Worm (Caenorhabditis elegans): ENCODE data around the gene tsg-101.

Gene tsg-101

ce11 chrIV:3524584-3525020 is 10.2 kb upstream of the tsg-101 start (continued):
- TF ChIP-seq ceh-8 (GFP tag; optimal IDR thresholded peaks at IDR 0.05) (peak; percentile 41), lin-15B (tag; optimal IDR thresholded peaks at IDR 0.05) (no peak), egl-13 (tag; optimal IDR thresholded peaks at IDR 0.05) (no peak), swsn-7 (tag; optimal IDR thresholded peaks at IDR 0.05) (peak; percentile 66), mef-2 (tag; optimal IDR thresholded peaks at IDR 0.05) (no peak), isw-1 (GFP tag; IDR thresholded peaks at IDR 0.05) (no peak), C16A3.4 (tag; optimal IDR thresholded peaks at IDR 0.05) (peak; percentile 33), nhr-28 (tag; optimal IDR thresholded peaks at IDR 0.05) (no peak), aha-1 (tag; optimal IDR thresholded peaks at IDR 0.05) (no peak), alr-1 (tag; optimal IDR thresholded peaks at IDR 0.05; ENCODE audit: borderline replicate concordance) (no peak), lir-3 (tag; optimal IDR thresholded peaks at IDR 0.05; ENCODE audit: poor library complexity) (no peak), pqm-1 (tag; optimal IDR thresholded peaks at IDR 0.05) (no peak), tbx-2 (tag; optimal IDR thresholded peaks at IDR 0.05) (peak; percentile 64), fkh-8 (tag; optimal IDR thresholded peaks at IDR 0.05) (peak; percentile 64), aly-2 (tag; optimal IDR thresholded peaks at IDR 0.05) (peak; percentile 53), unc-98 (GFP tag; IDR thresholded peaks at IDR 0.05) (no peak; the same call in 1 of the 2 replicates), nhr-71 (tag; optimal IDR thresholded peaks at IDR 0.05) (peak; percentile 75), nhr-77 (tag; optimal IDR thresholded peaks at IDR 0.05) (peak; percentile 4), rnt-1 (tag; optimal IDR thresholded peaks at IDR 0.05) (peak; percentile 72), sup-37 (GFP tag; optimal IDR thresholded peaks at IDR 0.05) (no peak), blmp-1 (tag; optimal IDR thresholded peaks at IDR 0.05) (no peak), unc-30 (tag; optimal IDR thresholded peaks at IDR 0.05) (no peak), C04F5.9 (tag; optimal IDR thresholded peaks at IDR 0.05) (no peak), ztf-11 (tag; optimal IDR thresholded peaks at IDR 0.05) (no peak), irx-1 (tag; optimal IDR thresholded peaks at IDR 0.05) (peak; percentile 30), C34B4.2 (tag; optimal IDR thresholded peaks at IDR 0.05) (no peak), grh-1 (GFP tag; IDR thresholded peaks at IDR 0.05) (no peak), lin-14 (GFP tag; optimal IDR thresholded peaks at IDR 0.05) (no peak), snpc-4 (tag; optimal IDR thresholded peaks at IDR 0.05) (peak; percentile 35), mdl-1 (tag; optimal IDR thresholded peaks at IDR 0.05) (peak in 1 of 2 experiments; percentile 54), ceh-82 (tag; optimal IDR thresholded peaks at IDR 0.05) (peak in 2 of 3 experiments; percentile 30 to 44), fos-1 (tag; optimal IDR thresholded peaks at IDR 0.05) (peak; percentile 13), nhr-20 (tag; optimal IDR thresholded peaks at IDR 0.05) (peak; percentile 61), nhr-19 (GFP tag; conservative IDR thresholded peaks at IDR 0.05) (peak; percentile 71), nhr-76 (tag; optimal IDR thresholded peaks at IDR 0.05) (no peak), lin-13 (GFP tag; optimal IDR thresholded peaks at IDR 0.05) (peak; percentile 16), xbp-1 (tag; optimal IDR thresholded peaks at IDR 0.05) (peak; percentile 38), nhr-12 (tag; optimal IDR thresholded peaks at IDR 0.05) (no peak), fkh-10 (GFP tag; optimal IDR thresholded peaks at IDR 0.05) (no peak), mab-9 (GFP tag; IDR thresholded peaks at IDR 0.05) (no peak), zip-4 (GFP tag; optimal IDR thresholded peaks at IDR 0.05) (peak; percentile 27), ceh-63 (GFP tag; optimal IDR thresholded peaks at IDR 0.05) (no peak), ztf-4 (tag; optimal IDR thresholded peaks at IDR 0.05) (no peak), ceh-90 (tag; optimal IDR thresholded peaks at IDR 0.05) (no peak), mep-1 (tag; optimal IDR thresholded peaks at IDR 0.05) (peak; percentile 53), lin-39 (tag; optimal IDR thresholded peaks at IDR 0.05) (no peak), fkh-4 (tag; optimal IDR thresholded peaks at IDR 0.05; ENCODE audit: borderline replicate concordance) (no peak), lin-35 (GFP tag; optimal IDR thresholded peaks at IDR 0.05) (peak; percentile 28 to 66), tlp-1 (tag; optimal IDR thresholded peaks at IDR 0.05) (no peak), snu-23 (GFP tag; optimal IDR thresholded peaks at IDR 0.05) (peak; percentile 84), vab-15 (tag; optimal IDR thresholded peaks at IDR 0.05) (no peak), ama-1 (optimal IDR thresholded peaks at IDR 0.05) (no peak), lsy-2 (tag; optimal IDR thresholded peaks at IDR 0.05) (peak; percentile 39 to 66), efl-1 (optimal IDR thresholded peaks at IDR 0.05) (peak; percentile 32 to 49), efl-1 (GFP tag; optimal IDR thresholded peaks at IDR 0.05 in 1 of 2) (peak; percentile 37 to 92)
